Worm (Caenorhabditis elegans): ENCODE data around the gene kel-1.

ce11 chrII:11709464-11709863 is 20.7 kb downstream of the kel-1 start, which contains the start of gene fcmt-1:
- TF ChIP-seq madf-9 (GFP tag; conservative IDR thresholded peaks at IDR 0.05) = no peak
- no peak for TF ChIP-seq jun-1 (tag; optimal IDR thresholded peaks at IDR 0.05)
- no peak for TF ChIP-seq nhr-77 (tag; optimal IDR thresholded peaks at IDR 0.05)
- no peak for TF ChIP-seq lir-3 (tag; optimal IDR thresholded peaks at IDR 0.05)
- no peak for TF ChIP-seq nhr-42 (GFP tag; IDR thresholded peaks at IDR 0.05)
- no peak for TF ChIP-seq lin-13 (GFP tag; optimal IDR thresholded peaks at IDR 0.05)
- TF ChIP-seq lin-39 (tag; optimal IDR thresholded peaks at IDR 0.05) = no peak
- TF ChIP-seq duxl-1 (tag; optimal IDR thresholded peaks at IDR 0.05; ENCODE audit: poor library complexity) = no peak
- TF ChIP-seq unc-39 (tag; optimal IDR thresholded peaks at IDR 0.05) = no peak
- TF ChIP-seq dve-1 (tag; optimal IDR thresholded peaks at IDR 0.05; ENCODE audit: insufficient read depth) = no peak
